Worm (Caenorhabditis elegans) whole organism, L4/young adult: ENCODE results near the gene fars-2.

Source experiments
- W03F9.2 ChIP-seq: fragments of 150-350 bp; optimal IDR thresholded peaks from 2 replicates; lab custom pipeline; 2014; ENCODE audit warnings: missing biosample characterization, missing genetic modification characterization
- dao-5 ChIP-seq: sonication (generic microtip); optimal IDR thresholded peaks from 2 replicates; lab custom pipeline; 2016; ENCODE audit warnings: missing genotype, missing genetic modification characterization, moderate library complexity, missing compliant biosample characterization
- him-1 ChIP-seq: sonication (generic microtip); optimal IDR thresholded peaks from 2 replicates; lab custom pipeline; 2016; ENCODE audit warnings: missing genotype, missing genetic modification reagents, missing genetic modification characterization, missing compliant biosample characterization

The fars-2 gene

ce11 chrV:19901826-19902225 is 5.4 kb downstream of the fars-2 start:
- TF ChIP-seq him-1 (tag; lab: Kevin White, UChicago) (no peak), dao-5 (no peak), W03F9.2 (no peak)

DNA sequence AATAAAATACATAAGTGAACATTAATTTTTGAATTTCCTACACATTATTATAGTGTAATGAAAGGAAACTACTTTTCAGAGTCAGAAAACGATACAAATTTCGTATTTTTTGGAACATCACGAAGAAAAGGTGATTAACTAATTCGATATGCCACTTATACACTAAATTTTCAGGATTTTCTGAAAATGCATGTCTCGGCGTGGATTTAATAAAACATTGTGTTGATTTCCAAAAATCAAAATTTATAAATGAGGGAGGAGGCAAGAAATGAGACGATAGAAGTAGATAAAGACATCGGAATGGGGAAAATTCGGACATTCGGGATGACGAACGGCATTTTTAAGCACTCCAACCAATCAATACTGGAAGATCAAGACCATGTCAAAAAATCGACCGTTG is 8.1 kb downstream of the fars-2 start, which contains the start of gene Y116F11B.14:
Gene Y116F11B.14 (plus strand): TSS at position 301 of the 400 bp plus-strand sequence.
- no peak for TF ChIP-seq him-1 (tag; lab: Kevin White, UChicago)
- no peak for TF ChIP-seq W03F9.2
- TF ChIP-seq dao-5 = no peak

DNA sequence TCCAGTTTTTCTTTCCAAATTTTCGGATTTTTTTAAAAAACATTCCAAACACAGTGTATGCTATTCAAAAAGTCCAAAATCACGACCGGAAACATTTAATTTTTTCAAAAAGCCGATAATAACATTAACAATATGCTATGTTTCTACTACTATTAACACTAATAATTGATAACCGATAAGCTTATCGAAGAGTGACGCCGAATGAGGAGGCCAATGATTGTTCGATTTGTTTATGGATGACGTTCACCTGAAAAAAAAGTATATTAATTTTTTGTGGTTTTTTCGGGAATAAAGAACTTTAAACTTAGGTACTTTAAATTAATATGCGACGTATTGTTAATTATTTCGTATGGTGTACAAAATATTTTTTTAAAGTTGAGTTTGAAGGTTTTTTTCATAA is 9.3 kb downstream of the fars-2 start:
- TF ChIP-seq W03F9.2 = no peak
- TF ChIP-seq him-1 (tag; lab: Kevin White, UChicago) = no peak
- no peak for TF ChIP-seq dao-5

DNA sequence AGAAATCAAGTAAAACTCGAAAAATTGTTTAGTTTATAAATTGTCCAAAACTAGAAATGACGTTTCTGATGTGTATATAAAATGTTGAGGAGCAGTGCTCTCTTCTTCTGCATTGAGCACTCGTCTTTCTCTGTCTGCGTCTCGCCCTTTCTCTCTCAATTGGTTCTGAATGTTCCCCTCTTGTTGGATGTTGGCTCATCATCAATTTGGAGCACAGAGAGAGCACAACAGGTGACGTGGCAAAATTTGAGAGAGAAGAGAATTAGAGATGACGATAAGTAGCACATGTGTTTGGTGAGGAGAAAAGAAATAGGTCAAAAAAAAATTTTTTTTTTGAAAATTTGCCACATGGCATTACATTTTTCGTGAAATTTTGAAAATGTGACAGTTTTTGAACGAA is 9.7 kb downstream of the fars-2 start:
- TF ChIP-seq W03F9.2 = peak; percentile 25
- TF ChIP-seq him-1 (tag; lab: Kevin White, UChicago) = no peak
- TF ChIP-seq dao-5 = no peak

DNA sequence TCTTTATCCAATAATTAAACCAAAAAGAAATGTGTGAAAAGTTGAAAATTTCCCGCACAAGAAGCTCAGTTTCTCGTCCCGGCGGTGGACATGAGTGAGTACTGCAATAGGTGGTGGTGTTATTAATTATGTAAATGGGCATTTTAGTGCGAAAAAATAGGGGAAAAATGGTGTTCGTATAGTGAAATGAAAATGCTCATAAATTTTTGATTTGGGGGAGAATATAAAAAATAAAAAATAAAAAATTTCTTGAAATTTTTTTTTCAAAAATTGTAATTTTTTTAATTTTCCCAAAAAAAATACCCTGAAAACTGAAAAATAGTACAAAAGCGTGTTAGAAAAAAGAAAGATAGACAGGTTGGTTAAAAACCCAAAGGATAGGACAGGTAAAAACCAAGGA is 12.0 kb downstream of the fars-2 start, which contains the start of gene gly-4:
Gene gly-4 (minus strand): TSS at position 101 of the 400 bp plus-strand sequence.
- no peak for TF ChIP-seq W03F9.2
- no peak for TF ChIP-seq dao-5
- TF ChIP-seq him-1 (tag; lab: Kevin White, UChicago) = no peak

DNA sequence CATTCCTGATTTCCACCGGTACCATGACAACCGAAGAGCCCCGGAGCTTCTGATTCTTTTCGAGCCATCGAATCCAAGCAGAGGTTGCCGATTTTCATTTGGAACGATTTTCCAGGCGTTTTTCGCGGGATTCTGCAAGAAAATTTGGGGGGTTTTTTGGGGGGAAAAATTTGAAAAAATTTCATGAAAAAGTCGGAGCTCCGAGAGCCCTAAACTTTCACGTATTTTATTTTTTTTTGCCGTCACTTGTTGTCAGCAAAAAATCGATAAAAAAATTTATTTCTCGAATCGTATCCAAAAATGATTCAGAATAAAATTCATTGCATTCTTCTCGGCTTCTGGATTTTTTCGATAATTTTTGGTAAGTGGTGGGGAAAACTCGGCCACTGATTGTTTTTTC is 24.3 kb downstream of the fars-2 start, which contains the start of gene Y116F11B.13:
Gene Y116F11B.13 (plus strand): TSS at position 301 of the 400 bp plus-strand sequence.
- TF ChIP-seq dao-5 (no peak), him-1 (tag; lab: Kevin White, UChicago) (no peak), W03F9.2 (no peak)

DNA sequence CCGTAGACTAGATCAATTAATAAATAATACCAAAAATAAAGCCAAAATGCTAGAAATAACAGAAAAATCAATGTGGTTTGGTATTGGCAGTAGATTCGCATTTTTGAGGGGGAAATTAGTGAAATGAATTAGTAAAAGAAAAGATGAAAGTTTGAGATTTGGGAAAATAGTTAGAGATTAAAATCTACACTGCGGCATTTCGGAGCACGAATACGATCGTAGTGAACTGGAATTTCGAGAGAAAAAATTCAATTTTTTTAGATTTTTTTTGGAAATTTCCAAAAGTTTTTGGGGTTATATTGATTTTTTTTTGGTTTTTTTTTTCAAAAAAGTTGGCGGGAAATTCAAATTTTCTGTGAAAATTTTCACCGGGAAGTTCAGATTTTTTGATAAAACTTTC is 39.4 kb downstream of the fars-2 start, which contains the start of gene Y116F11B.9:
Gene Y116F11B.9 (minus strand): TSS at position 101 of the 400 bp plus-strand sequence.
- TF ChIP-seq him-1 (tag; lab: Kevin White, UChicago) (no peak), W03F9.2 (no peak), dao-5 (no peak)

- TF ChIP-seq W03F9.2 (no peak), him-1 (tag; lab: Kevin White, UChicago) (no peak), dao-5 (no peak)
Observed at ce11 chrV:19860225-19860624, 47.0 kb downstream of the fars-2 start.

DNA sequence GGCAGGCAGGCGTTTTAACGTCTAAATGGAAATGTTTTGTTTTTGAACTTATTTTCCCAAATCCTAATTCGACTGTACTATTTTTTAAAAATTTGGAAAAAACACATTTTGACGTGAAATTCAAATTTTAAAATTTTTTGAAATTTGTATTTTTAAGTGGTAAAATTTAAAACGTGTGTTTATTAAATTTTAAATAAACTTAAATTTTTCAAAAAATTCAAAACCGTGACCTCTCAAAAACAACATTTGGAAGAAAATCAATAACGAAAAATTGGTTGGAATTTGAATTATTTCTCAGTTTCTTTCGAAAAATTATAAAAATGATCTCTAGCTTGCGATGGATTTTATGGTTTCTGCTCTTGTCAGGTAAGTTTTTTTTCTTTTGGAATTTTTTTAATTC is 49.9 kb downstream of the fars-2 start, which contains the start of gene Y116F11B.8:
Gene Y116F11B.8 (plus strand): TSS at position 301 of the 400 bp plus-strand sequence.
- TF ChIP-seq dao-5 (no peak), W03F9.2 (no peak), him-1 (tag; lab: Kevin White, UChicago) (no peak)

- TF ChIP-seq dao-5 (no peak), him-1 (tag; lab: Kevin White, UChicago) (no peak), W03F9.2 (no peak)
Observed at ce11 chrV:19856933-19857332, 50.3 kb downstream of the fars-2 start.

DNA sequence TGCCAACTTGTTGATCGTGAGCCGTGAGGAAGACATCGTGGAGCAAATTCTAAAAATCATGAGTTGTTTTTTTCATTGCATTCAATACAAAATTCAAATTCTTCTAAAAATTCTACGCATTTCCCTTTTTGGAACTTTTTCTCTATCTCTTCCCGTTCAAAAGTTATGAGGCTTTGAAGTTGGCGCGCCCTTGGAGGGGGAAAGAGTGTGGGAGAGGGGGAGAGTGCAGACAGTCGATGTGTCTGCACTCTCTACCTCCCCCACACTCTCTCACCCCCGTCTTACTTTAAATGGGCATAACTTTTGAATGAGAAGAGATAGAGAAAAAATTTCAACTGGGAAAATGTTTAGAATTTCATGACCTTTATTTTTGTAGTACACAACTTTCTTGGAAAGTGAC is 50.9 kb downstream of the fars-2 start:
- TF ChIP-seq him-1 (tag; lab: Kevin White, UChicago) (no peak), dao-5 (no peak), W03F9.2 (no peak)

DNA sequence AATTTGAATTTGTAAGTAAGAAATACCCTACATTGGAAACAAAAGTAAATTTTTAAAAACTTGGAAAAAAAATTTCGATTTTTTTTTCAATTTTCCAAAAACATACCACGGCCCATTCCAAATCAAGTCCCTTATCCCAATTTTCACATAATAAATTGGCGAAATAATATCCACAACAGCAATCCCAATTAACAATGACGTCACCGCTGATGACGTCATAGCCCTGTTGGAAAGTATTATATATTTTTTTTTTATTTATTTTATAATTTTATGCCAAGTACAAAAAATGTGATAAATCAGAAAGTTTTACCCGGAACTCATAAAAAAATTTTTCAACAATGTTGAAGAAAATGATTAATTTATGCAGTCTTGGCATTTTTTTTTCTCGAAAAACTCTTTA is 53.6 kb downstream of the fars-2 start:
- TF ChIP-seq dao-5 (no peak), W03F9.2 (no peak), him-1 (tag; lab: Kevin White, UChicago) (no peak)

- no peak for TF ChIP-seq him-1 (tag; lab: Kevin White, UChicago)
- TF ChIP-seq dao-5 = no peak
- TF ChIP-seq W03F9.2 = no peak
Observed at ce11 chrV:19848014-19848413, 59.2 kb downstream of the fars-2 start, which contains the start of gene Y116F11B.7. TSS of gene Y116F11B.7 (plus strand) at chrV:19848314.
